Worm (Caenorhabditis elegans) whole organism, L3 larva: ENCODE data around the gene F10B5.3.

Source experiments
- ama-1 ChIP-seq: fragments of 150-350 bp; optimal IDR thresholded peaks from 2 replicates; lab custom pipeline; 2018
- ceh-9 ChIP-seq: sonication (generic microtip); optimal IDR thresholded peaks from 2 replicates; lab custom pipeline; 2018; ENCODE audit warnings: missing biosample characterization, missing genetic modification characterization
- elt-2 ChIP-seq: sonication (generic microtip); optimal IDR thresholded peaks from 2 replicates; lab custom pipeline; 2016; ENCODE audit warnings: missing genetic modification reagents, mild to moderate bottlenecking, missing genetic modification characterization, missing compliant biosample characterization
- nhr-28 ChIP-seq: fragments of 150-350 bp; optimal IDR thresholded peaks from 2 replicates; lab custom pipeline; 2014; ENCODE audit warnings: missing biosample characterization, missing genetic modification characterization
- nhr-77 ChIP-seq: fragments of 150-350 bp; optimal IDR thresholded peaks from 2 replicates; lab custom pipeline; 2014; ENCODE audit warnings: missing biosample characterization, missing genetic modification characterization
- tbx-2 ChIP-seq: sonication (generic microtip); optimal IDR thresholded peaks from 2 replicates; lab custom pipeline; 2016; ENCODE audit warnings: mild to moderate bottlenecking, missing genetic modification characterization, missing compliant biosample characterization

DNA sequence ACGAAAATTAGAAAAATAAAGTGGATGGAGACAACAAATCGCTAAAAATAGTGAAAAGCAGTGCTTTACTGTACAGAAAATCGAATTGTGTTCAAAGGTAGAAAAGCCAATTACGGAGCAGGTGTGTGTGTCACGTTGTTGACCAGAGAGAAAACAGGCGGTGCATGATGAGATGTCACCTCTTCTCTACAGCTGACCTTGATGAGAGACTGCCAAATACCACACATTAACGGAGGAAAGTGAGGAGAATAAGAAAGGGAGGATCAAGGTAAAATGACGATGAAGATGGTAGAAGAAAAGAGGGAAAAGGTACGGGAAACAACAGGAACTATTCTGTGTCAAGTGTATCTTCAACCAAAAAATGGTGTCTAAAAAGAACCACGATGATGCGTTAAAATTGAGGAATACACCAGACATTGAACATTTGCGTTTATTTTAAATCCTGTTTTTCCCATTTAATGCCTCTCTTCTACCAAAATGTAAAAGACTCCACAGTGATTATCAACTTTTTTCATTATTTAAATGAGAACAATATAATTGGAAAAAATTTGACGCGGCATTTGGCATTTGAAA, 50.5 kb downstream of the F10B5.3 start:
- TF ChIP-seq tbx-2 (tag; lab: Kevin White, UChicago) (no peak), ceh-9 (tag; lab: Kevin White, UChicago) (no peak), nhr-28 (no peak), nhr-77 (tag; lab: Kevin White, UChicago) (no peak), elt-2 (tag; lab: Kevin White, UChicago) (no peak), ama-1 (lab: Kevin White, UChicago) (no peak)
